Fruit fly (Drosophila melanogaster) whole organism, embryonic: ENCODE measurements around the gene Mical.

Experiments used
- Adf1 ChIP-seq: fragments of 200-800 bp; sonication (Bioruptor generic); IDR thresholded peaks from 2 replicates; pipeline ENCODE4 v1.3.6; 2022; ENCODE audit warnings: missing biosample characterization, missing genetic modification characterization
- Asciz ChIP-seq: fragments of 200-800 bp; sonication (Bioruptor generic); optimal IDR thresholded peaks from 2 replicates; lab custom pipeline; 2017; ENCODE audit warnings: missing biosample characterization, mild to moderate bottlenecking, missing genetic modification characterization, missing genetic modification reagents
- CG10147 ChIP-seq: fragments of 200-800 bp; sonication (Bioruptor generic); optimal IDR thresholded peaks from 2 replicates; lab custom pipeline; 2019; ENCODE audit warnings: missing biosample characterization, mild to moderate bottlenecking, missing genetic modification characterization, moderate library complexity
- CG10267 ChIP-seq: fragments of 200-800 bp; sonication (Bioruptor generic); optimal IDR thresholded peaks from 2 replicates; lab custom pipeline; 2018; ENCODE audit warnings: missing biosample characterization, mild to moderate bottlenecking, missing genetic modification characterization, moderate library complexity
- CG10321 ChIP-seq: fragments of 200-800 bp; sonication (Bioruptor generic); IDR thresholded peaks from 2 replicates; pipeline ENCODE4 v1.3.6; 2022; ENCODE audit warnings: missing biosample characterization, missing genetic modification characterization
- CG11398 ChIP-seq: fragments of 200-800 bp; sonication (Bioruptor generic); optimal IDR thresholded peaks from 2 replicates; lab custom pipeline; 2016; ENCODE audit warnings: missing biosample characterization, missing genetic modification characterization
- CG11695 ChIP-seq: fragments of 200-800 bp; sonication (Bioruptor generic); IDR thresholded peaks from 3 replicates; pipeline ENCODE4 v1.3.6; 2022; ENCODE audit warnings: missing biosample characterization, missing genetic modification characterization
- CG16863 ChIP-seq: fragments of 200-800 bp; sonication (Bioruptor generic); optimal IDR thresholded peaks from 3 replicates; lab custom pipeline; 2016; ENCODE audit warnings: missing biosample characterization, missing genetic modification characterization
- CG34376 ChIP-seq: fragments of 200-800 bp; sonication (Bioruptor generic); optimal IDR thresholded peaks from 2 replicates; lab custom pipeline; 2018; ENCODE audit warnings: missing biosample characterization, mild to moderate bottlenecking, missing genetic modification characterization
- CG4282 ChIP-seq: fragments of 200-800 bp; sonication (Bioruptor generic); optimal IDR thresholded peaks from 2 replicates; lab custom pipeline; 2016; ENCODE audit warnings: missing biosample characterization, missing genetic modification characterization
- CG4404 ChIP-seq: fragments of 200-800 bp; sonication (Bioruptor generic); IDR thresholded peaks from 2 replicates; pipeline ENCODE4 v1.3.6; 2022; ENCODE audit warnings: missing biosample characterization, missing genetic modification characterization
- CG6175 ChIP-seq: fragments of 200-800 bp; sonication (Bioruptor generic); IDR thresholded peaks from 3 replicates; pipeline ENCODE4 v1.3.6; 2022; ENCODE audit warnings: missing biosample characterization, missing genetic modification characterization
- CG6254 ChIP-seq: fragments of 200-800 bp; sonication (Bioruptor generic); optimal IDR thresholded peaks from 3 replicates; lab custom pipeline; 2017; ENCODE audit warnings: mild to moderate bottlenecking, missing biosample characterization, missing genetic modification reagents, missing genetic modification characterization
- CG6654 ChIP-seq: fragments of 200-800 bp; sonication (Bioruptor generic); optimal IDR thresholded peaks from 2 replicates; lab custom pipeline; 2017; ENCODE audit warnings: missing biosample characterization, mild to moderate bottlenecking, missing genetic modification characterization
- CG6683 ChIP-seq: fragments of 200-800 bp; sonication (Bioruptor generic); optimal IDR thresholded peaks from 2 replicates; lab custom pipeline; 2017; ENCODE audit warnings: missing biosample characterization, mild to moderate bottlenecking, missing genetic modification characterization, missing genetic modification reagents
- CG7271 ChIP-seq: fragments of 200-800 bp; sonication (Bioruptor generic); optimal IDR thresholded peaks from 2 replicates; lab custom pipeline; 2018; ENCODE audit warnings: missing biosample characterization, mild to moderate bottlenecking, missing genetic modification characterization, moderate library complexity
- CG8281 ChIP-seq: fragments of 200-800 bp; sonication (Bioruptor generic); optimal IDR thresholded peaks from 2 replicates; lab custom pipeline; 2018; ENCODE audit warnings: missing biosample characterization, mild to moderate bottlenecking, missing genetic modification characterization, moderate library complexity
- CG8290 ChIP-seq, 3 experiments: fragments of 200-800 bp; sonication (Bioruptor generic); optimal IDR thresholded peaks; 2 replicates each; lab custom pipeline; 2016 to 2019; ENCODE audit warnings: missing biosample characterization in 3 of 3, missing genetic modification characterization in 3 of 3, mild to moderate bottlenecking in 2 of 3, moderate library complexity in 1 of 3
- Chrac-16 ChIP-seq: fragments of 200-800 bp; sonication (Bioruptor generic); optimal IDR thresholded peaks from 3 replicates; lab custom pipeline; 2016; ENCODE audit warnings: missing biosample characterization, missing genetic modification characterization
- Mad ChIP-seq: fragments of 200-800 bp; sonication (Bioruptor generic); optimal IDR thresholded peaks from 2 replicates; lab custom pipeline; 2016; ENCODE audit warnings: missing biosample characterization, missing genetic modification characterization
- Myb ChIP-seq: fragments of 200-800 bp; sonication (Bioruptor generic); optimal IDR thresholded peaks from 2 replicates; lab custom pipeline; 2016; ENCODE audit warnings: missing biosample characterization, missing genetic modification characterization
- Pdp1 ChIP-seq, 2 experiments: fragments of 200-800 bp; sonication (Bioruptor generic); optimal IDR thresholded peaks; 3 replicates each; lab custom pipeline; 2016; ENCODE audit warnings: missing biosample characterization in 2 of 2, missing genetic modification characterization in 2 of 2, mild to moderate bottlenecking in 1 of 2, moderate library complexity in 1 of 2
- Side ChIP-seq: fragments of 200-800 bp; sonication (Bioruptor generic); optimal IDR thresholded peaks from 2 replicates; lab custom pipeline; 2016; ENCODE audit warnings: missing biosample characterization, missing genetic modification characterization
- Sox100B ChIP-seq: fragments of 200-800 bp; sonication (Bioruptor generic); optimal IDR thresholded peaks from 3 replicates; lab custom pipeline; 2018; ENCODE audit warnings: missing biosample characterization, mild to moderate bottlenecking, missing genetic modification characterization
- Sox102F ChIP-seq: fragments of 200-800 bp; sonication (Bioruptor generic); optimal IDR thresholded peaks from 2 replicates; lab custom pipeline; 2018; ENCODE audit warnings: missing biosample characterization, mild to moderate bottlenecking, missing genetic modification characterization, moderate library complexity
- TFAM ChIP-seq: fragments of 200-800 bp; sonication (Bioruptor generic); optimal IDR thresholded peaks from 2 replicates; lab custom pipeline; 2017; ENCODE audit warnings: missing biosample characterization, missing genetic modification characterization, inconsistent platforms
- Taf1 ChIP-seq: fragments of 200-800 bp; sonication (Bioruptor generic); IDR thresholded peaks from 2 replicates; pipeline ENCODE4 v1.3.6; 2022; ENCODE audit warnings: missing biosample characterization, missing genetic modification characterization
- abd-A ChIP-seq: fragments of 200-800 bp; sonication (Bioruptor generic); optimal IDR thresholded peaks from 3 replicates; lab custom pipeline; 2019; ENCODE audit warnings: missing biosample characterization, mild to moderate bottlenecking, missing genetic modification characterization, moderate library complexity
- bab2 ChIP-seq: fragments of 200-800 bp; sonication (Bioruptor generic); optimal IDR thresholded peaks from 2 replicates; lab custom pipeline; 2016; ENCODE audit warnings: missing biosample characterization, missing genetic modification characterization
- bowl ChIP-seq: fragments of 200-800 bp; sonication (Bioruptor generic); IDR thresholded peaks from 2 replicates; pipeline ENCODE4 v1.3.6; 2022; ENCODE audit warnings: missing biosample characterization, missing genetic modification characterization
- br ChIP-seq: fragments of >200 bp; optimal IDR thresholded peaks from 2 replicates; lab custom pipeline; 2017
- caup ChIP-seq: fragments of 200-800 bp; sonication (Bioruptor generic); optimal IDR thresholded peaks from 3 replicates; lab custom pipeline; 2017; ENCODE audit warnings: missing biosample characterization, mild to moderate bottlenecking, missing genetic modification characterization, moderate library complexity; ENCODE audit not compliant: severe bottlenecking
- da ChIP-seq: fragments of 200-800 bp; sonication (Bioruptor generic); optimal IDR thresholded peaks from 2 replicates; lab custom pipeline; 2016; ENCODE audit warnings: missing biosample characterization, missing genetic modification characterization
- dysf ChIP-seq: fragments of 200-800 bp; sonication (Bioruptor generic); IDR thresholded peaks from 3 replicates; pipeline ENCODE4 v1.3.6; 2022; ENCODE audit warnings: missing biosample characterization, missing genetic modification characterization
- eve ChIP-seq, 2 experiments: fragments of >200 bp; optimal IDR thresholded peaks; 2 replicates each; lab custom pipeline; 2017; ENCODE audit warnings: missing biosample characterization in 2 of 2, missing genetic modification characterization in 2 of 2
- exex ChIP-seq: fragments of 200-800 bp; sonication (Bioruptor generic); optimal IDR thresholded peaks from 4 replicates; lab custom pipeline; 2018; ENCODE audit warnings: missing biosample characterization, mild to moderate bottlenecking, missing genetic modification characterization, moderate library complexity
- gcm2 ChIP-seq: fragments of 200-800 bp; sonication (Bioruptor generic); optimal IDR thresholded peaks from 2 replicates; lab custom pipeline; 2016; ENCODE audit warnings: missing biosample characterization, missing genetic modification characterization
- grn ChIP-seq: fragments of 200-800 bp; sonication (Bioruptor generic); optimal IDR thresholded peaks from 3 replicates; lab custom pipeline; 2017; ENCODE audit warnings: missing biosample characterization, missing genetic modification characterization
- gsb-n ChIP-seq: fragments of 200-800 bp; sonication (Bioruptor generic); optimal IDR thresholded peaks from 3 replicates; lab custom pipeline; 2018; ENCODE audit warnings: missing biosample characterization, mild to moderate bottlenecking, missing genetic modification characterization
- phol ChIP-seq: fragments of 200-800 bp; sonication (Bioruptor generic); optimal IDR thresholded peaks from 3 replicates; lab custom pipeline; 2018; ENCODE audit warnings: missing biosample characterization, mild to moderate bottlenecking, missing genetic modification characterization, moderate library complexity
- pros ChIP-seq: fragments of 200-800 bp; sonication (Bioruptor generic); optimal IDR thresholded peaks from 3 replicates; lab custom pipeline; 2019; ENCODE audit warnings: missing biosample characterization, mild to moderate bottlenecking, missing genetic modification characterization, moderate library complexity
- schlank ChIP-seq: fragments of 200-800 bp; sonication (Bioruptor generic); optimal IDR thresholded peaks from 2 replicates; lab custom pipeline; 2018; ENCODE audit warnings: missing biosample characterization, mild to moderate bottlenecking, missing genetic modification characterization
- sna ChIP-seq: fragments of 200-800 bp; sonication (Bioruptor generic); IDR thresholded peaks from 2 replicates; pipeline ENCODE4 v1.3.6; 2022; ENCODE audit warnings: missing biosample characterization, missing genetic modification characterization; ENCODE audit not compliant: partially characterized antibody
- tup ChIP-seq: fragments of 200-800 bp; sonication (Bioruptor generic); optimal IDR thresholded peaks from 2 replicates; lab custom pipeline; 2016; ENCODE audit warnings: missing biosample characterization, mild to moderate bottlenecking, missing genetic modification characterization, moderate library complexity
- z ChIP-seq: fragments of 200-800 bp; sonication (Bioruptor generic); IDR thresholded peaks from 3 replicates; pipeline ENCODE4 v1.3.6; 2022; ENCODE audit warnings: missing biosample characterization, missing genetic modification characterization

Mical gene

dm6 chr3R:10063707-10064106 is 21.0 kb upstream of the Mical start, which contains the start of gene CG33631:
CG33631 (plus strand) TSS chr3R:10064007.
- TF ChIP-seq CG6654 (GFP tag; lab: Kevin White, UChicago) (no peak), tup (GFP tag; lab: Kevin White, UChicago) (no peak), CG11695 (GFP tag; lab: Robert Waterston, UW) (no peak), CG6683 (GFP tag; lab: Kevin White, UChicago) (no peak), z (GFP tag; lab: Robert Waterston, UW) (no peak), eve (GFP tag; optimal IDR thresholded peaks at IDR 0.05; lab: Kevin White, UChicago) (no peak), Asciz (GFP tag; lab: Kevin White, UChicago) (no peak), TFAM (GFP tag; lab: Kevin White, UChicago) (no peak), CG8290 (GFP tag; optimal IDR thresholded peaks at IDR 0.05; lab: Kevin White, UChicago) (no peak), CG8290 (tag; optimal IDR thresholded peaks at IDR 0.05; lab: Kevin White, UChicago) (no peak), CG10321 (GFP tag; lab: Robert Waterston, UW) (no peak), schlank (tag; lab: Kevin White, UChicago) (no peak), sna (GFP tag; lab: Robert Waterston, UW) (no peak), caup (GFP tag; lab: Kevin White, UChicago) (no peak), CG7271 (no peak), Side (no peak)

- TF ChIP-seq CG6175 (no peak), Pdp1 (GFP tag; optimal IDR thresholded peaks at IDR 0.05; lab: Kevin White, UChicago) (peak in 1 of 2 experiments; percentile 63), phol (tag; lab: Kevin White, UChicago) (no peak), Myb (GFP tag; lab: Kevin White, UChicago) (no peak)
These were observed 19.6 kb upstream of the Mical start, which contains the start of gene CG33630 for dm6 chr3R:10062324-10062723. CG33630 (plus strand) TSS chr3R:10062624.

dm6 chr3R:10059952-10060351 is 17.3 kb upstream of the Mical start, which contains the start of gene Npc2c:
Npc2c (plus strand) TSS chr3R:10060252.
- TF ChIP-seq CG10147: no peak
- no peak for TF ChIP-seq gcm2 (GFP tag; lab: Kevin White, UChicago)
- TF ChIP-seq Mad: no peak
- no peak for TF ChIP-seq CG6654 (GFP tag; lab: Kevin White, UChicago)
- TF ChIP-seq CG4404 (GFP tag; lab: Robert Waterston, UW): no peak
- no peak for TF ChIP-seq CG16863 (GFP tag; lab: Kevin White, UChicago)
- TF ChIP-seq dysf (GFP tag; lab: Robert Waterston, UW): no peak
- TF ChIP-seq gsb-n (tag; lab: Kevin White, UChicago): no peak
- no peak for TF ChIP-seq CG10267 (tag; lab: Kevin White, UChicago)
- TF ChIP-seq Taf1 (GFP tag; lab: Robert Waterston, UW): no peak
- no peak for TF ChIP-seq CG4282 (GFP tag; lab: Kevin White, UChicago)
- no peak for TF ChIP-seq abd-A (tag; lab: Kevin White, UChicago)
- TF ChIP-seq Chrac-16 (GFP tag; lab: Kevin White, UChicago): no peak
- TF ChIP-seq pros: no peak
- no peak for TF ChIP-seq CG6254 (GFP tag; lab: Kevin White, UChicago)
- TF ChIP-seq Adf1 (GFP tag; lab: Robert Waterston, UW): no peak
- no peak for TF ChIP-seq Sox102F (GFP tag; lab: Kevin White, UChicago)

- TF ChIP-seq exex (tag; lab: Kevin White, UChicago): peak; percentile 96
- peak; percentile 47 for TF ChIP-seq CG8281 (tag; lab: Kevin White, UChicago)
- peak; percentile 68 for TF ChIP-seq grn (GFP tag; lab: Kevin White, UChicago)
- no peak for TF ChIP-seq CG11398 (GFP tag; lab: Kevin White, UChicago)
- TF ChIP-seq bowl (GFP tag; lab: Robert Waterston, UW): no peak
- TF ChIP-seq br (lab: Kevin White, UChicago): no peak
- no peak for TF ChIP-seq bab2 (GFP tag; lab: Kevin White, UChicago)
- TF ChIP-seq da: no peak
- peak; percentile 75 for TF ChIP-seq CG34376
- no peak for TF ChIP-seq Sox100B
These were observed 16.7 kb upstream of the Mical start for dm6 chr3R:10059358-10059757.
